Worm (Caenorhabditis elegans): ENCODE results near the gene odr-10.

- TF ChIP-seq hlh-30 (tag; optimal IDR thresholded peaks at IDR 0.05; ENCODE audit: insufficient read depth) (no peak), nhr-11 (tag; optimal IDR thresholded peaks at IDR 0.05) (no peak), pha-4 (tag; optimal IDR thresholded peaks at IDR 0.05) (no peak), dmd-4 (tag; optimal IDR thresholded peaks at IDR 0.05; ENCODE audit: borderline replicate concordance) (no peak), dve-1 (tag; optimal IDR thresholded peaks at IDR 0.05) (no peak), K09A11.1 (tag; optimal IDR thresholded peaks at IDR 0.05; ENCODE audit: insufficient read depth) (no peak), sdc-2 (tag; optimal IDR thresholded peaks at IDR 0.05) (no peak), tbx-2 (tag; optimal IDR thresholded peaks at IDR 0.05) (no peak), fkh-10 (GFP tag; optimal IDR thresholded peaks at IDR 0.05) (no peak)
Observed at ce11 chrX:6861564-6861963, 4.2 kb downstream of the odr-10 start.

Measured in whole organism, late embryonic.